Worm (Caenorhabditis elegans): Measurements from ENCODE around the gene npr-16.

DNA sequence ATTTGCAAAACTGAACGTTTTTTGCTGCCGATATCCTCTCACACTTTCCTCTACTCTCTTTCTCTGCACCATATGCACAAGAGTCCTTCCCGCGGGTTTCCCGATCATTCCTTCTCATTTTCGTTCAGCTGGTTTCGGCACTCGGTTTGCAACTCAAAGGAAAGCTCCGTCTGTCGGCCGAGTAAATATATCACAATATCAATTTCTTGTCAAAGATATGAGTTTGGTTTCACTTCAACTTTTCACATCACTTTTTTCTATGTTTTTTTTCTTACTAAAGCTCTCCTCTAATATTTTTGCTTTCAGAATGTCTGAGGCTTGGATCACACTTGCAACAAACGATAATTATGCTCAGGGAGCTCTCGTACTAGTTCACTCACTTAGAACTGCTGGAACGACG is 18.7 kb downstream of the npr-16 start, which contains the start of gene gyg-1:
- TF ChIP-seq lsy-2 (tag; optimal IDR thresholded peaks at IDR 0.05) (no peak), daf-8 (GFP tag; IDR thresholded peaks at IDR 0.05) (no peak)

Data from whole organism, L4 larva.